Worm (Caenorhabditis elegans) whole organism, midembryonic: Measurements from ENCODE around the gene T02B11.8.

Experiments used
- T22C8.4 ChIP-seq: fragments of 200-800 bp; sonication (Bioruptor generic); IDR thresholded peaks from 2 replicates; pipeline ENCODE4 v1.3.6; 2022; ENCODE audit warnings: missing genetic modification characterization, missing compliant biosample characterization
- cog-1 ChIP-seq: sonication (generic microtip); optimal IDR thresholded peaks from 2 replicates; lab custom pipeline; 2016; ENCODE audit warnings: missing genetic modification characterization, missing compliant biosample characterization
- flt-1 ChIP-seq: fragments of 200-800 bp; sonication (Bioruptor generic); IDR thresholded peaks from 2 replicates; pipeline ENCODE4 v1.3.6; 2022; ENCODE audit warnings: missing genetic modification characterization, missing compliant biosample characterization
- klf-2 ChIP-seq: fragments of 200-800 bp; sonication (Bioruptor generic); conservative IDR thresholded peaks from 2 replicates; pipeline ENCODE4 v1.3.6; 2022; ENCODE audit warnings: missing genetic modification reagents, missing genetic modification characterization, missing compliant biosample characterization
- med-1 ChIP-seq: sonication (generic microtip); optimal IDR thresholded peaks from 2 replicates; lab custom pipeline; 2017; ENCODE audit warnings: missing genetic modification characterization, mild to moderate bottlenecking, missing compliant biosample characterization, antibody characterized with exemption, missing genetic modification reagents; ENCODE audit not compliant: insufficient read depth
- ref-1 ChIP-seq: fragments of 200-800 bp; sonication (Bioruptor generic); conservative IDR thresholded peaks from 2 replicates; pipeline ENCODE4 v1.3.6; 2022; ENCODE audit warnings: missing genetic modification reagents, missing genetic modification characterization, missing compliant biosample characterization
- tab-1 ChIP-seq: fragments of 200-800 bp; sonication (Bioruptor generic); IDR thresholded peaks from 2 replicates; pipeline ENCODE4 v1.3.6; 2022; ENCODE audit warnings: missing genetic modification characterization, missing compliant biosample characterization
- ztf-23 ChIP-seq: fragments of 200-800 bp; sonication (Bioruptor generic); IDR thresholded peaks from 2 replicates; pipeline ENCODE4 v1.3.6; 2022; ENCODE audit warnings: missing genetic modification reagents, missing genetic modification characterization, missing compliant biosample characterization
- ztf-29 ChIP-seq: fragments of 200-800 bp; sonication (Bioruptor generic); IDR thresholded peaks from 2 replicates; pipeline ENCODE4 v1.3.6; 2022; ENCODE audit warnings: missing genetic modification reagents, missing genetic modification characterization, missing compliant biosample characterization

The T02B11.8 gene

DNA sequence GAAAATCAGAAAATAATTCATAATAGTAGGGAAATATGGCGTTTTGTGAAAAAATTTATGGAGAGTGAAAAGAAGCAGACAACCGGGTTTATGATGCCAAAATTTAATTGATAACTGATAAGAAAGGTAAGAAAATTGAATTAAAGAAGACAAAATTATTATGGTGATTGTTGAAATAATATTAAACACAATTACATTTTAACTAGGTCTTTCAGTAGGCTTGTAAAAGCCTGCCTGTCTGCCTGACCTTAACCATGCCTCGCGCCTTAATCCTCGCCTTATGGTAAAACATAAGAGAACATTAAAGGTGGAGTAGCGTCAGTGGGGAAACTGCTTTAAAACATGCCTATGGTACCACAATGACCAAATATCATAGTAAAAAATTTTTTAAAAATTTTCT lies at the start of gene T02B11.8:
T02B11.8 (minus strand) TSS at position 101 of the 400 bp plus-strand sequence.
- TF ChIP-seq klf-2 (GFP tag; lab: Robert Waterston, UW) = no peak
- no peak for TF ChIP-seq cog-1
- no peak for TF ChIP-seq tab-1 (GFP tag; lab: Robert Waterston, UW)
- no peak for TF ChIP-seq ref-1 (GFP tag; lab: Robert Waterston, UW)
- no peak for TF ChIP-seq flt-1 (GFP tag; lab: Robert Waterston, UW)
- no peak for TF ChIP-seq ztf-29 (GFP tag; lab: Robert Waterston, UW)
- no peak for TF ChIP-seq med-1 (GFP tag; lab: Kevin White, UChicago)
- no peak for TF ChIP-seq ztf-23 (GFP tag; lab: Robert Waterston, UW)
- no peak for TF ChIP-seq T22C8.4 (GFP tag; lab: Robert Waterston, UW)

DNA sequence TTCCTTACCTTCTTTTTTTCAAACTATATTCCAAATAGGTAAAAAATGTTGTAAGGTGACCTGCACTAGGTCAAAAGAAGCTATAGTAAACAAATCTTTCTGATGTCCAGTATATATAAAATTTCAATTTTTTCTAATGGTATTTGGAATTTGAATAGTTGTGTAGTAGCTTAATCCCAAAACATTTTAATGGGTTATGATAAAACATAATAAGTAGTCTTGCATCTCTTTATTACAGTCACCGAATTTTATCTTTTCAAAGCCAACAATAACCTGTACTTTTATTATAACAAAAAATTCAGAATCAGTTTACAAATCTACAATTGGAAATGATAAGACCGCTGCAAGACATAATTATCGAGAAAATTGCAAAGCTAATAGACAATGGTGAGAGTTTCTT lies 39.0 kb upstream of the T02B11.8 start, which contains the start of gene H24K24.2:
H24K24.2 (plus strand) TSS at position 301 of the 400 bp plus-strand sequence.
- TF ChIP-seq klf-2 (GFP tag; lab: Robert Waterston, UW) (no peak), flt-1 (GFP tag; lab: Robert Waterston, UW) (no peak), cog-1 (no peak), med-1 (GFP tag; lab: Kevin White, UChicago) (no peak), ref-1 (GFP tag; lab: Robert Waterston, UW) (no peak), tab-1 (GFP tag; lab: Robert Waterston, UW) (no peak), ztf-29 (GFP tag; lab: Robert Waterston, UW) (no peak), T22C8.4 (GFP tag; lab: Robert Waterston, UW) (no peak), ztf-23 (GFP tag; lab: Robert Waterston, UW) (no peak)

DNA sequence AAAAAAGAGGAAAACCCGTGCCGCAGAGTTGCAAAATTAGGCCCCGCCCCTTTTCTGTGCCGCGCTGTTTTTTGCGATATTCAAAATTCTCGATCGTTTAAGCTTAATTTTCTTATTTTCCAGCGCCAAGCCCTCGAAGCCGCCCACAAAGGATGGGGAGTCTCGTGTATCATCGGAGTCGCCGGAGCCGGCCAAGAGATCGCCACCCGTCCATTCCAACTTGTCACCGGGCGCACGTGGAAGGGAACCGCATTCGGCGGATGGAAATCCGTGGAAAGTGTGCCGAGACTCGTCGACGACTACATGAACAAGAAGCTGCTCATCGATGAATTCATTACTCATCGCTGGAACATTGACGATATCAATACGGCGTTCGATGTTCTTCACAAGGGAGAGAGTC lies 37.2 kb upstream of the T02B11.8 start:
- TF ChIP-seq med-1 (GFP tag; lab: Kevin White, UChicago) = no peak
- no peak for TF ChIP-seq flt-1 (GFP tag; lab: Robert Waterston, UW)
- no peak for TF ChIP-seq ref-1 (GFP tag; lab: Robert Waterston, UW)
- TF ChIP-seq klf-2 (GFP tag; lab: Robert Waterston, UW) = no peak
- no peak for TF ChIP-seq tab-1 (GFP tag; lab: Robert Waterston, UW)
- TF ChIP-seq cog-1 = no peak
- TF ChIP-seq ztf-23 (GFP tag; lab: Robert Waterston, UW) = no peak
- no peak for TF ChIP-seq T22C8.4 (GFP tag; lab: Robert Waterston, UW)
- no peak for TF ChIP-seq ztf-29 (GFP tag; lab: Robert Waterston, UW)

DNA sequence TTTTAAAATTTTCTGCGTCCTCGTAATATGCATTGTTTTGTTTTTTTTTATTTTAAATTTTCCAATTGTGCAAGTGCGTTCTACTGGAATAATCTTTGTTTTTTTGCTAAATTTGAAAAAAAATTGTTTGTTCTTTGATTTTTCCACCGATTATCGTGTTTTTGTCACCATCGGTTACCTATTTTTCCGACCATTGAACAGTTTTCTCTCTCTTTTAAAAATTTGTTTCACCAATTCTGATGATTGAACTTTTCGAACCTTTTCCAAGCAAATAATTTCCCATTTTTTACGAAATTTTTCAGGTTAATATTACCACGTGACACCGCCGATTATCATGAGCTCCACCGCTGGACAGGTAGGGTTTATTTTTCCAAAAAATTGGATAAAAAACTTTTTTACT lies 33.0 kb upstream of the T02B11.8 start, which contains the start of gene adh-5:
adh-5 (plus strand) TSS at position 301 of the 400 bp plus-strand sequence.
- no peak for TF ChIP-seq ztf-23 (GFP tag; lab: Robert Waterston, UW)
- no peak for TF ChIP-seq ztf-29 (GFP tag; lab: Robert Waterston, UW)
- TF ChIP-seq flt-1 (GFP tag; lab: Robert Waterston, UW) = no peak
- no peak for TF ChIP-seq med-1 (GFP tag; lab: Kevin White, UChicago)
- no peak for TF ChIP-seq ref-1 (GFP tag; lab: Robert Waterston, UW)
- no peak for TF ChIP-seq tab-1 (GFP tag; lab: Robert Waterston, UW)
- TF ChIP-seq T22C8.4 (GFP tag; lab: Robert Waterston, UW) = no peak
- TF ChIP-seq klf-2 (GFP tag; lab: Robert Waterston, UW) = no peak
- no peak for TF ChIP-seq cog-1

- no peak for TF ChIP-seq T22C8.4 (GFP tag; lab: Robert Waterston, UW)
- TF ChIP-seq flt-1 (GFP tag; lab: Robert Waterston, UW) = no peak
- no peak for TF ChIP-seq ref-1 (GFP tag; lab: Robert Waterston, UW)
- no peak for TF ChIP-seq tab-1 (GFP tag; lab: Robert Waterston, UW)
- TF ChIP-seq klf-2 (GFP tag; lab: Robert Waterston, UW) = no peak
- no peak for TF ChIP-seq ztf-29 (GFP tag; lab: Robert Waterston, UW)
- TF ChIP-seq med-1 (GFP tag; lab: Kevin White, UChicago) = no peak
- TF ChIP-seq cog-1 = no peak
- no peak for TF ChIP-seq ztf-23 (GFP tag; lab: Robert Waterston, UW)
These were observed 32.1 kb upstream of the T02B11.8 start for ce11 chrV:910588-910987.

DNA sequence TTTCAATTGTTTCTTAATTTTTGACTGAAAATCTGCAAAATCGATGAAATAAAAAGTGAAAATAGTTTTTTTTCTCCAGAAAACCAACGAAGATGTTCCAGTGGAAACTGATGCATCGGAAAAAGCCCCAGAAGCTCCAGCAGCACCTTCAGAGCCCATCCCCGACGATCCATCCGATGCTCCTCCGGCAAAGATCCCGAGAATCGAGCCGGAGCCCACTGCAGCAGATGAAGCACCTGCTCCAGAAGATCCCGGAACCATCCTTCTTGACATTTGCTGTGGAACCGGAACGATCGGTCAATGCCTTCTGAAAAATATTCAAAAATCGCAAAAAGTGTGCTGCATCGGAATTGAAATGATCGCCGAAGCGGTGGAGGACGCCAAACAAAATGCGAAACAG lies 30.2 kb upstream of the T02B11.8 start:
- TF ChIP-seq flt-1 (GFP tag; lab: Robert Waterston, UW) (no peak), klf-2 (GFP tag; lab: Robert Waterston, UW) (no peak), ztf-29 (GFP tag; lab: Robert Waterston, UW) (no peak), ref-1 (GFP tag; lab: Robert Waterston, UW) (no peak), tab-1 (GFP tag; lab: Robert Waterston, UW) (no peak), ztf-23 (GFP tag; lab: Robert Waterston, UW) (no peak), med-1 (GFP tag; lab: Kevin White, UChicago) (no peak), cog-1 (no peak), T22C8.4 (GFP tag; lab: Robert Waterston, UW) (no peak)

ce11 chrV:904232-904983 lies 25.9 kb upstream of the T02B11.8 start, which contains the start of gene trm-2A:
Gene trm-2A (plus strand): TSS chrV:904963.
- 0 out of 2 replicates have a peak, but pooled peaks have one; percentile 39 for TF ChIP-seq ztf-23 (GFP tag; lab: Robert Waterston, UW)
- no peak for TF ChIP-seq med-1 (GFP tag; lab: Kevin White, UChicago)

ce11 chrV:903460-903859 lies 25.0 kb upstream of the T02B11.8 start, which contains the start of gene fmo-5:
Gene fmo-5 (minus strand): TSS chrV:903665.
- no peak for TF ChIP-seq tab-1 (GFP tag; lab: Robert Waterston, UW)
- no peak for TF ChIP-seq flt-1 (GFP tag; lab: Robert Waterston, UW)
- no peak for TF ChIP-seq ref-1 (GFP tag; lab: Robert Waterston, UW)
- TF ChIP-seq cog-1 = no peak
- no peak for TF ChIP-seq med-1 (GFP tag; lab: Kevin White, UChicago)
- no peak for TF ChIP-seq klf-2 (GFP tag; lab: Robert Waterston, UW)
- TF ChIP-seq ztf-23 (GFP tag; lab: Robert Waterston, UW) = no peak
- no peak for TF ChIP-seq T22C8.4 (GFP tag; lab: Robert Waterston, UW)
- TF ChIP-seq ztf-29 (GFP tag; lab: Robert Waterston, UW) = no peak
